Fruit fly (Drosophila melanogaster) whole organism, wandering third instar larva: Measurements from ENCODE around the gene Nrx-1.

Source experiments
- Hr78 ChIP-seq: fragments of >200 bp; optimal IDR thresholded peaks from 2 replicates; lab custom pipeline; 2017; ENCODE audit warnings: missing biosample characterization, missing genetic modification characterization
- usp ChIP-seq: fragments of >200 bp; optimal IDR thresholded peaks from 2 replicates; lab custom pipeline; 2017; ENCODE audit warnings: missing biosample characterization, missing genetic modification characterization

dm6 chr3R:22522859-22523258, 54.5 kb downstream of the Nrx-1 start:
- TF ChIP-seq Hr78 (GFP tag; lab: Kevin White, UChicago) (no peak), usp (GFP tag; lab: Kevin White, UChicago) (no peak)
